Worm (Caenorhabditis elegans) whole organism, L4 larva: ENCODE measurements around the gene F14F7.4.
A peak's percentile ranks its signal among the peaks of the same experiment; 100 is the strongest.

ENCODE experiments used
- D1046.2 ChIP-seq: fragments of 200-800 bp; sonication (Bioruptor generic); IDR thresholded peaks from 2 replicates; pipeline ENCODE4 v1.3.6; 2022; ENCODE audit warnings: missing genetic modification characterization, missing compliant biosample characterization
- F37D6.2 ChIP-seq: sonication (generic microtip); optimal IDR thresholded peaks from 2 replicates; lab custom pipeline; 2016; ENCODE audit warnings: mild to moderate bottlenecking, missing genetic modification characterization, missing compliant biosample characterization
- F44E2.7 ChIP-seq: fragments of 200-800 bp; sonication (Bioruptor generic); IDR thresholded peaks from 2 replicates; pipeline ENCODE4 v2.1.2; 2022; ENCODE audit warnings: missing genetic modification characterization, missing compliant biosample characterization
- T20F7.1 ChIP-seq: fragments of 200-800 bp; sonication (Bioruptor generic); optimal IDR thresholded peaks from 2 replicates; lab custom pipeline; 2018; ENCODE audit warnings: mild to moderate bottlenecking, missing genetic modification characterization, missing compliant biosample characterization
- T26A8.4 ChIP-seq: fragments of 200-800 bp; sonication (Bioruptor generic); IDR thresholded peaks from 2 replicates; pipeline ENCODE4 v1.3.6; 2022; ENCODE audit warnings: missing genetic modification characterization, missing compliant biosample characterization
- ZK546.5 ChIP-seq, 2 experiments: sonication (generic microtip); optimal IDR thresholded peaks; 2 replicates each; lab custom pipeline; 2017; ENCODE audit warnings: missing biosample characterization in 2 of 2, missing genetic modification characterization in 2 of 2
- aha-1 ChIP-seq: fragments of 150-350 bp; peaks from one replicate; lab custom pipeline; 2014; ENCODE audit warnings: missing biosample characterization, missing genetic modification characterization
- ama-1 ChIP-seq: fragments of 150-350 bp; optimal IDR thresholded peaks from 2 replicates; lab custom pipeline; 2014; ENCODE audit warnings: inconsistent platforms, mixed read lengths
- attf-4 ChIP-seq: sonication (generic microtip); optimal IDR thresholded peaks from 3 replicates; lab custom pipeline; 2017; ENCODE audit warnings: missing biosample characterization, missing genetic modification characterization
- ceh-20 ChIP-seq: fragments of 200-800 bp; sonication (Bioruptor generic); IDR thresholded peaks from 2 replicates; pipeline ENCODE4 v1.3.6; 2022; ENCODE audit warnings: missing genetic modification reagents, missing genetic modification characterization, missing compliant biosample characterization
- ceh-44 ChIP-seq: fragments of 200-800 bp; sonication (Bioruptor generic); IDR thresholded peaks from 2 replicates; pipeline ENCODE4 v1.3.6; 2022; ENCODE audit warnings: missing genetic modification reagents, missing genetic modification characterization, missing compliant biosample characterization
- ceh-82 ChIP-seq: sonication (generic microtip); optimal IDR thresholded peaks from 2 replicates; lab custom pipeline; 2017; ENCODE audit warnings: missing biosample characterization, missing genetic modification characterization
- ctbp-1 ChIP-seq: fragments of 200-800 bp; sonication (Bioruptor generic); IDR thresholded peaks from 2 replicates; pipeline ENCODE4 v1.3.6; 2022; ENCODE audit warnings: missing genetic modification reagents, missing genetic modification characterization, missing compliant biosample characterization
- daf-12 ChIP-seq: fragments of 150-350 bp; optimal IDR thresholded peaks from 2 replicates; lab custom pipeline; 2014; ENCODE audit warnings: missing biosample characterization, missing genetic modification reagents, missing genetic modification characterization
- daf-16 ChIP-seq, 3 experiments: sonication (generic microtip); optimal IDR thresholded peaks; 2 replicates each; lab custom pipeline; 2016 to 2017; ENCODE audit warnings: missing genetic modification characterization in 3 of 3, missing genetic modification reagents in 3 of 3, mild to moderate bottlenecking in 2 of 3, missing compliant biosample characterization in 2 of 3, missing biosample characterization in 1 of 3, moderate library complexity in 1 of 3
- daf-19 ChIP-seq: fragments of 200-800 bp; sonication (Bioruptor generic); conservative IDR thresholded peaks from 2 replicates; pipeline ENCODE4 v1.3.6; 2022; ENCODE audit warnings: missing genetic modification characterization, missing compliant biosample characterization
- dmd-6 ChIP-seq: fragments of 200-800 bp; sonication (Bioruptor generic); IDR thresholded peaks from 2 replicates; pipeline ENCODE4 v1.3.6; 2022; ENCODE audit warnings: missing genetic modification reagents, missing genetic modification characterization, missing compliant biosample characterization
- dve-1 ChIP-seq: sonication (generic microtip); optimal IDR thresholded peaks from 2 replicates; lab custom pipeline; 2017; ENCODE audit warnings: antibody characterized with exemption, mild to moderate bottlenecking, missing genetic modification characterization, missing compliant biosample characterization; ENCODE audit not compliant: insufficient read depth
- egl-27 ChIP-seq: sonication (generic microtip); optimal IDR thresholded peaks from 3 replicates; lab custom pipeline; 2017; ENCODE audit warnings: missing biosample characterization, missing genetic modification reagents, missing genetic modification characterization
- fkh-10 ChIP-seq: fragments of 150-350 bp; optimal IDR thresholded peaks from 2 replicates; lab custom pipeline; 2014; ENCODE audit warnings: missing biosample characterization, missing genetic modification reagents, missing genetic modification characterization
- gei-8 ChIP-seq: fragments of 200-800 bp; sonication (Bioruptor generic); optimal IDR thresholded peaks from 2 replicates; lab custom pipeline; 2018; ENCODE audit warnings: mild to moderate bottlenecking, missing genetic modification characterization, missing compliant biosample characterization
- hif-1 ChIP-seq, 2 experiments: sonication (generic microtip); optimal IDR thresholded peaks; 2 replicates each; lab custom pipeline; 2016 to 2017; ENCODE audit warnings: missing compliant biosample characterization in 2 of 2, missing genetic modification characterization in 2 of 2, missing genetic modification reagents in 2 of 2, missing genotype in 2 of 2, mild to moderate bottlenecking in 1 of 2
- hlh-11 ChIP-seq: fragments of 200-800 bp; sonication (Bioruptor generic); optimal IDR thresholded peaks from 2 replicates; lab custom pipeline; 2018; ENCODE audit warnings: mild to moderate bottlenecking, missing genetic modification characterization, missing compliant biosample characterization
- hlh-30 ChIP-seq: sonication (generic microtip); optimal IDR thresholded peaks from 2 replicates; lab custom pipeline; 2017; ENCODE audit warnings: antibody characterized with exemption, mild to moderate bottlenecking, missing genetic modification characterization, missing compliant biosample characterization; ENCODE audit not compliant: insufficient read depth
- jun-1 ChIP-seq: fragments of 150-350 bp; optimal IDR thresholded peaks from 2 replicates; lab custom pipeline; 2014; ENCODE audit warnings: missing biosample characterization, missing genetic modification reagents, missing genetic modification characterization
- lim-7 ChIP-seq: fragments of 200-800 bp; sonication (Bioruptor generic); IDR thresholded peaks from 2 replicates; pipeline ENCODE4 v1.3.6; 2022; ENCODE audit warnings: missing genetic modification characterization, missing compliant biosample characterization
- lin-38 ChIP-seq: fragments of 200-800 bp; sonication (Bioruptor generic); IDR thresholded peaks from 2 replicates; pipeline ENCODE4 v1.3.6; 2022; ENCODE audit warnings: missing genetic modification reagents, missing genetic modification characterization, missing compliant biosample characterization
- lir-3 ChIP-seq: sonication (generic microtip); optimal IDR thresholded peaks from 2 replicates; lab custom pipeline; 2016; ENCODE audit warnings: mild to moderate bottlenecking, missing genetic modification characterization, missing compliant biosample characterization
- lsy-2 ChIP-seq, 2 experiments: fragments of 150-350 bp in 1 of 2; sonication (generic microtip) in 1 of 2; optimal IDR thresholded peaks; 2 replicates each; lab custom pipeline; 2014 to 2017; ENCODE audit warnings: missing biosample characterization in 2 of 2, missing genetic modification characterization in 2 of 2
- madf-5 ChIP-seq, 2 experiments: fragments of 200-800 bp; sonication (Bioruptor generic); IDR thresholded peaks; 2 replicates each; pipeline ENCODE4 v1.3.6; 2022; ENCODE audit warnings: missing compliant biosample characterization in 2 of 2, missing genetic modification characterization in 2 of 2
- mdl-1 ChIP-seq, 2 experiments: fragments of 150-350 bp in 1 of 2; sonication (generic microtip) in 1 of 2; optimal IDR thresholded peaks; 2 replicates each; lab custom pipeline; 2014 to 2017; ENCODE audit warnings: missing biosample characterization in 2 of 2, missing genetic modification characterization in 2 of 2
- mdt-29 ChIP-seq: fragments of 200-800 bp; sonication (Bioruptor generic); IDR thresholded peaks from 2 replicates; pipeline ENCODE4 v1.3.6; 2022; ENCODE audit warnings: missing genetic modification reagents, missing genetic modification characterization, missing compliant biosample characterization
- mes-2 ChIP-seq: sonication (generic microtip); optimal IDR thresholded peaks from 2 replicates; lab custom pipeline; 2016; ENCODE audit warnings: missing genotype, mild to moderate bottlenecking, missing genetic modification characterization, missing compliant biosample characterization; ENCODE audit not compliant: poor library complexity, severe bottlenecking
- mxl-2 ChIP-seq: fragments of 200-800 bp; sonication (Bioruptor generic); conservative IDR thresholded peaks from 2 replicates; pipeline ENCODE4 v1.3.6; 2022; ENCODE audit warnings: missing genetic modification reagents, missing genetic modification characterization, missing compliant biosample characterization
- nhr-10 ChIP-seq: fragments of 150-350 bp; optimal IDR thresholded peaks from 2 replicates; lab custom pipeline; 2014; ENCODE audit warnings: missing biosample characterization, missing genetic modification characterization
- nhr-102 ChIP-seq: sonication (generic microtip); optimal IDR thresholded peaks from 2 replicates; lab custom pipeline; 2016; ENCODE audit warnings: mild to moderate bottlenecking, missing genetic modification characterization, moderate library complexity, missing compliant biosample characterization
- nhr-111 ChIP-seq: fragments of 200-800 bp; sonication (Bioruptor generic); optimal IDR thresholded peaks from 2 replicates; lab custom pipeline; 2018; ENCODE audit warnings: mild to moderate bottlenecking, missing genetic modification characterization, missing compliant biosample characterization
- nhr-28 ChIP-seq: fragments of 150-350 bp; optimal IDR thresholded peaks from 2 replicates; lab custom pipeline; 2014; ENCODE audit warnings: missing biosample characterization, missing genetic modification characterization
- nhr-6 ChIP-seq: fragments of 150-350 bp; optimal IDR thresholded peaks from 2 replicates; lab custom pipeline; 2014; ENCODE audit warnings: missing biosample characterization, missing genetic modification characterization
- nhr-76 ChIP-seq: fragments of 150-350 bp; optimal IDR thresholded peaks from 2 replicates; lab custom pipeline; 2014; ENCODE audit warnings: missing biosample characterization, missing genetic modification characterization
- pha-4 ChIP-seq, 2 experiments: fragments of 150-350 bp in 1 of 2; fragments of 200-800 bp in 1 of 2; sonication (Bioruptor generic) in 1 of 2; IDR thresholded peaks in 1 of 2; optimal IDR thresholded peaks in 1 of 2; 2 replicates each; pipeline versions ENCODE4 v1.3.6 to Lab custom; 2014 to 2022; ENCODE audit warnings: missing genetic modification characterization in 2 of 2, missing genetic modification reagents in 2 of 2, missing biosample characterization in 1 of 2, missing compliant biosample characterization in 1 of 2
- rbr-2 ChIP-seq: sonication (generic microtip); optimal IDR thresholded peaks from 2 replicates; lab custom pipeline; 2016; ENCODE audit warnings: missing genotype, missing genetic modification characterization, missing compliant biosample characterization
- sdz-12 ChIP-seq: fragments of 200-800 bp; sonication (Bioruptor generic); optimal IDR thresholded peaks from 2 replicates; lab custom pipeline; 2018; ENCODE audit warnings: mild to moderate bottlenecking, missing genetic modification characterization, missing compliant biosample characterization
- skn-1 ChIP-seq: fragments of 150-350 bp; optimal IDR thresholded peaks from 2 replicates; lab custom pipeline; 2014; ENCODE audit warnings: missing biosample characterization, missing genetic modification characterization
- snpc-1.2 ChIP-seq: fragments of 200-800 bp; sonication (Bioruptor generic); IDR thresholded peaks from 2 replicates; pipeline ENCODE4 v1.3.6; 2022; ENCODE audit warnings: missing genetic modification reagents, missing genetic modification characterization, missing compliant biosample characterization
- spr-1 ChIP-seq: sonication (generic microtip); optimal IDR thresholded peaks from 2 replicates; lab custom pipeline; 2016; ENCODE audit warnings: mild to moderate bottlenecking, missing genetic modification characterization, missing compliant biosample characterization
- unc-130 ChIP-seq: sonication (generic microtip); optimal IDR thresholded peaks from 2 replicates; lab custom pipeline; 2016; ENCODE audit warnings: missing genetic modification reagents, missing genetic modification characterization, missing compliant biosample characterization
- zip-11 ChIP-seq: fragments of 200-800 bp; sonication (Bioruptor generic); IDR thresholded peaks from 2 replicates; pipeline ENCODE4 v1.3.6; 2022; ENCODE audit warnings: missing genetic modification characterization, missing compliant biosample characterization
- zip-2 ChIP-seq: fragments of 150-350 bp; optimal IDR thresholded peaks from 2 replicates; lab custom pipeline; 2014; ENCODE audit warnings: missing biosample characterization, missing genetic modification characterization

Gene F14F7.4

ce11 chrIII:13002098-13002497, 27.4 kb downstream of the F14F7.4 start, which contains the start of gene ZK1010.10 (continued):
- TF ChIP-seq F44E2.7 (GFP tag; lab: Robert Waterston, UW) (no peak), D1046.2 (GFP tag; lab: Robert Waterston, UW) (no peak), hlh-11 (tag; lab: Kevin White, UChicago) (no peak), sdz-12 (GFP tag; lab: Kevin White, UChicago) (no peak), madf-5 (GFP tag; IDR thresholded peaks at IDR 0.05; lab: Robert Waterston, UW) (no peak), ama-1 (no peak), ZK546.5 (tag; optimal IDR thresholded peaks at IDR 0.05; lab: Kevin White, UChicago) (no peak), mdl-1 (tag; optimal IDR thresholded peaks at IDR 0.05; lab: Kevin White, UChicago) (peak in 1 of 2 experiments; percentile 10), nhr-111 (GFP tag; lab: Kevin White, UChicago) (no peak), gei-8 (GFP tag; lab: Kevin White, UChicago) (no peak), nhr-102 (tag; lab: Kevin White, UChicago) (no peak), mes-2 (tag; lab: Kevin White, UChicago) (peak; percentile 66), lim-7 (no peak), ceh-44 (no peak), egl-27 (tag; lab: Kevin White, UChicago) (no peak), jun-1 (peak; percentile 6), F37D6.2 (no peak), nhr-10 (no peak), hlh-30 (tag; lab: Kevin White, UChicago) (no peak), mdt-29 (GFP tag; lab: Robert Waterston, UW) (no peak), snpc-1.2 (GFP tag; lab: Robert Waterston, UW) (no peak), mxl-2 (GFP tag; lab: Robert Waterston, UW) (no peak), attf-4 (tag; lab: Kevin White, UChicago) (no peak), lsy-2 (tag; optimal IDR thresholded peaks at IDR 0.05; lab: Kevin White, UChicago) (peak in 1 of 2 experiments; percentile 73), T20F7.1 (GFP tag; lab: Kevin White, UChicago) (no peak), spr-1 (tag; lab: Kevin White, UChicago) (no peak), ceh-82 (tag; lab: Kevin White, UChicago) (no peak), nhr-28 (tag; lab: Kevin White, UChicago) (no peak), nhr-76 (no peak), aha-1 (peak; percentile 2), unc-130 (no peak), zip-11 (GFP tag; lab: Robert Waterston, UW) (no peak), zip-2 (no peak), daf-12 (tag; lab: Kevin White, UChicago) (no peak), ceh-20 (GFP tag; lab: Robert Waterston, UW) (no peak), rbr-2 (peak; percentile 34), lir-3 (no peak), ctbp-1 (GFP tag; lab: Robert Waterston, UW) (no peak)
- TF ChIP-seq, all 104 proteins: peak for 10

ce11 chrIII:13000457-13000856, 29.1 kb downstream of the F14F7.4 start, which contains the start of gene ZK1010.8:
ZK1010.8 (minus strand) TSS chrIII:13000670.
- no peak for TF ChIP-seq T26A8.4
- no peak for TF ChIP-seq hif-1 (tag; optimal IDR thresholded peaks at IDR 0.05; lab: Kevin White, UChicago)
- TF ChIP-seq nhr-28 (tag; lab: Kevin White, UChicago): no peak
- TF ChIP-seq pha-4 (GFP tag; IDR thresholded peaks at IDR 0.05; lab: Robert Waterston, UW): no peak
- TF ChIP-seq pha-4 (tag; optimal IDR thresholded peaks at IDR 0.05; lab: Kevin White, UChicago): peak; percentile 83
- no peak for TF ChIP-seq daf-16 (GFP tag; optimal IDR thresholded peaks at IDR 0.05; lab: Kevin White, UChicago)
- peak; percentile 13 for TF ChIP-seq daf-16 (tag; optimal IDR thresholded peaks at IDR 0.05; lab: Kevin White, UChicago)
- TF ChIP-seq dve-1 (tag; lab: Kevin White, UChicago): peak; percentile 6
- TF ChIP-seq nhr-111 (GFP tag; lab: Kevin White, UChicago): no peak
- TF ChIP-seq nhr-6 (tag; lab: Kevin White, UChicago): peak; percentile 55
- TF ChIP-seq skn-1 (tag; lab: Kevin White, UChicago): no peak
- no peak for TF ChIP-seq lin-38 (GFP tag; lab: Robert Waterston, UW)
- TF ChIP-seq daf-19: no peak
- TF ChIP-seq dmd-6 (GFP tag; lab: Robert Waterston, UW): no peak
- peak; percentile 85 for TF ChIP-seq hlh-30 (tag; lab: Kevin White, UChicago)
- TF ChIP-seq fkh-10 (GFP tag; lab: Kevin White, UChicago): no peak
- TF ChIP-seq, all 104 proteins: peak for 5
